Fruit fly (Drosophila melanogaster) whole organism, prepupa: ENCODE measurements around the gene CG15141.

Experiments
- Blimp-1 ChIP-seq: fragments of 200-800 bp; sonication (Bioruptor generic); optimal IDR thresholded peaks from 3 replicates; lab custom pipeline; 2017; ENCODE audit warnings: missing biosample characterization, missing genetic modification characterization, mild to moderate bottlenecking, moderate library complexity, missing genetic modification reagents
- CG10631 ChIP-seq: fragments of 200-800 bp; sonication (Bioruptor generic); optimal IDR thresholded peaks from 2 replicates; lab custom pipeline; 2016; ENCODE audit warnings: missing biosample characterization, missing genetic modification characterization
- CG10669 ChIP-seq: fragments of 200-800 bp; sonication (Bioruptor generic); optimal IDR thresholded peaks from 3 replicates; lab custom pipeline; 2018; ENCODE audit warnings: missing biosample characterization, mild to moderate bottlenecking, missing genetic modification characterization, moderate library complexity
- CG11762 ChIP-seq: fragments of 200-800 bp; sonication (Bioruptor generic); optimal IDR thresholded peaks from 3 replicates; lab custom pipeline; 2016; ENCODE audit warnings: missing biosample characterization, missing genetic modification characterization; ENCODE audit not compliant: insufficient read depth
- CG11902 ChIP-seq: fragments of 200-800 bp; sonication (Bioruptor generic); optimal IDR thresholded peaks from 3 replicates; lab custom pipeline; 2016; ENCODE audit warnings: missing biosample characterization, missing genetic modification characterization
- CG15336 ChIP-seq: fragments of 200-800 bp; sonication (Bioruptor generic); IDR thresholded peaks from 2 replicates; pipeline ENCODE4 v1.3.6; 2022; ENCODE audit warnings: missing biosample characterization, missing genetic modification characterization
- CG1621 ChIP-seq: fragments of 200-800 bp; sonication (Bioruptor generic); optimal IDR thresholded peaks from 3 replicates; lab custom pipeline; 2018; ENCODE audit warnings: missing biosample characterization, mild to moderate bottlenecking, missing genetic modification characterization
- CG3032 ChIP-seq: fragments of 200-800 bp; optimal IDR thresholded peaks from 2 replicates; lab custom pipeline; 2019; ENCODE audit warnings: missing biosample characterization, mild to moderate bottlenecking, missing genetic modification characterization, moderate library complexity
- CG31627 ChIP-seq: fragments of 200-800 bp; sonication (Bioruptor generic); optimal IDR thresholded peaks from 3 replicates; lab custom pipeline; 2016; ENCODE audit warnings: missing biosample characterization, missing genetic modification characterization
- CG3919 ChIP-seq: fragments of 200-800 bp; sonication (Bioruptor generic); optimal IDR thresholded peaks from 3 replicates; lab custom pipeline; 2016; ENCODE audit warnings: missing biosample characterization, missing genetic modification characterization
- CG4318 ChIP-seq: fragments of 200-800 bp; sonication (Bioruptor generic); optimal IDR thresholded peaks from 3 replicates; lab custom pipeline; 2017; ENCODE audit warnings: missing biosample characterization, mild to moderate bottlenecking, missing genetic modification characterization
- CG6163 ChIP-seq: fragments of 200-800 bp; sonication (Bioruptor generic); IDR thresholded peaks from 3 replicates; pipeline ENCODE4 v1.3.6; 2022; ENCODE audit warnings: missing biosample characterization, missing genetic modification characterization
- CG6276 ChIP-seq: fragments of 200-800 bp; sonication (Bioruptor generic); optimal IDR thresholded peaks from 2 replicates; lab custom pipeline; 2017; ENCODE audit warnings: missing biosample characterization, mild to moderate bottlenecking, missing genetic modification characterization
- CG6792 ChIP-seq: fragments of 200-800 bp; sonication (Bioruptor generic); optimal IDR thresholded peaks from 3 replicates; lab custom pipeline; 2016; ENCODE audit warnings: missing biosample characterization, missing genetic modification characterization
- CG6808 ChIP-seq: fragments of 200-800 bp; sonication (Bioruptor generic); optimal IDR thresholded peaks from 3 replicates; lab custom pipeline; 2017; ENCODE audit warnings: missing biosample characterization, missing genetic modification characterization, mild to moderate bottlenecking, moderate library complexity, missing genetic modification reagents
- CG7368 ChIP-seq: fragments of 200-800 bp; sonication (Bioruptor generic); optimal IDR thresholded peaks from 3 replicates; lab custom pipeline; 2016; ENCODE audit warnings: missing biosample characterization, missing genetic modification characterization
- CG8119 ChIP-seq: fragments of 200-800 bp; sonication (Bioruptor generic); IDR thresholded peaks from 3 replicates; pipeline ENCODE4 v1.3.6; 2022; ENCODE audit warnings: missing biosample characterization, missing genetic modification characterization
- CG8319 ChIP-seq: fragments of 200-800 bp; sonication (Bioruptor generic); optimal IDR thresholded peaks from 3 replicates; lab custom pipeline; 2016; ENCODE audit warnings: missing biosample characterization, missing genetic modification characterization
- CG8632 ChIP-seq: fragments of 200-800 bp; sonication (Bioruptor generic); optimal IDR thresholded peaks from 3 replicates; lab custom pipeline; 2016; ENCODE audit warnings: missing biosample characterization, missing genetic modification characterization
- Eip75B ChIP-seq: fragments of 200-800 bp; sonication (Bioruptor generic); optimal IDR thresholded peaks from 3 replicates; lab custom pipeline; 2016; ENCODE audit warnings: missing biosample characterization, missing genetic modification characterization
- Eip78C ChIP-seq: fragments of 200-800 bp; sonication (Bioruptor generic); peaks from one replicate; lab custom pipeline; 2016; ENCODE audit warnings: missing biosample characterization, missing genetic modification characterization
- Eip93F ChIP-seq: fragments of 200-800 bp; sonication (Bioruptor generic); optimal IDR thresholded peaks from 2 replicates; lab custom pipeline; 2016; ENCODE audit warnings: missing biosample characterization, mild to moderate bottlenecking, missing genetic modification characterization
- Ets21C ChIP-seq: fragments of 200-800 bp; sonication (Bioruptor generic); optimal IDR thresholded peaks from 3 replicates; lab custom pipeline; 2016; ENCODE audit warnings: missing biosample characterization, missing genetic modification characterization
- Ets96B ChIP-seq: fragments of 200-800 bp; optimal IDR thresholded peaks from 2 replicates; lab custom pipeline; 2019; ENCODE audit warnings: missing biosample characterization, mild to moderate bottlenecking, missing genetic modification characterization, moderate library complexity
- Gug ChIP-seq: fragments of 200-800 bp; sonication (Bioruptor generic); IDR thresholded peaks from 2 replicates; pipeline ENCODE4 v1.3.6; 2022; ENCODE audit warnings: missing biosample characterization, missing genetic modification characterization
- Hr38 ChIP-seq: sonication (Bioruptor generic); optimal IDR thresholded peaks from 2 replicates; lab custom pipeline; 2016; ENCODE audit warnings: missing biosample characterization, missing genetic modification characterization
- Hr39 ChIP-seq: fragments of 200-800 bp; sonication (Bioruptor generic); optimal IDR thresholded peaks from 2 replicates; lab custom pipeline; 2016; ENCODE audit warnings: missing biosample characterization, missing genetic modification characterization
- Hr4 ChIP-seq: fragments of 200-800 bp; sonication (Bioruptor generic); optimal IDR thresholded peaks from 3 replicates; lab custom pipeline; 2016; ENCODE audit warnings: missing biosample characterization, missing genetic modification characterization
- Lpt ChIP-seq: fragments of 200-800 bp; sonication (Bioruptor generic); optimal IDR thresholded peaks from 3 replicates; lab custom pipeline; 2016; ENCODE audit warnings: missing biosample characterization, missing genetic modification characterization
- Met ChIP-seq: fragments of 200-800 bp; sonication (Bioruptor generic); optimal IDR thresholded peaks from 3 replicates; lab custom pipeline; 2016; ENCODE audit warnings: missing biosample characterization, missing genetic modification characterization
- OdsH ChIP-seq: fragments of 200-800 bp; sonication (Bioruptor generic); optimal IDR thresholded peaks from 3 replicates; lab custom pipeline; 2016; ENCODE audit warnings: missing biosample characterization, missing genetic modification characterization
- Smox ChIP-seq: fragments of 200-800 bp; sonication (Bioruptor generic); optimal IDR thresholded peaks from 3 replicates; lab custom pipeline; 2016; ENCODE audit warnings: missing biosample characterization, missing genetic modification characterization
- Sox14 ChIP-seq: fragments of 200-800 bp; sonication (Bioruptor generic); optimal IDR thresholded peaks from 3 replicates; lab custom pipeline; 2016; ENCODE audit warnings: missing biosample characterization, missing genetic modification characterization
- achi ChIP-seq: fragments of 200-800 bp; sonication (Bioruptor generic); optimal IDR thresholded peaks from 3 replicates; lab custom pipeline; 2016; ENCODE audit warnings: missing biosample characterization, missing genetic modification characterization
- cyc ChIP-seq: fragments of 200-800 bp; sonication (Bioruptor generic); optimal IDR thresholded peaks from 3 replicates; lab custom pipeline; 2016; ENCODE audit warnings: missing biosample characterization, missing genetic modification characterization
- dac ChIP-seq: fragments of 200-800 bp; sonication (Bioruptor generic); optimal IDR thresholded peaks from 2 replicates; lab custom pipeline; 2017; ENCODE audit warnings: missing biosample characterization, mild to moderate bottlenecking, missing genetic modification characterization
- eg ChIP-seq: fragments of 200-800 bp; sonication (Bioruptor generic); IDR thresholded peaks from 3 replicates; pipeline ENCODE4 v1.3.6; 2022; ENCODE audit warnings: missing biosample characterization, missing genetic modification characterization
- esn ChIP-seq: fragments of 200-800 bp; sonication (Bioruptor generic); optimal IDR thresholded peaks from 2 replicates; lab custom pipeline; 2016; ENCODE audit warnings: missing biosample characterization, mild to moderate bottlenecking, missing genetic modification characterization, moderate library complexity
- fd59A ChIP-seq: fragments of 200-800 bp; sonication (Bioruptor generic); optimal IDR thresholded peaks from 2 replicates; lab custom pipeline; 2017; ENCODE audit warnings: missing biosample characterization, mild to moderate bottlenecking, missing genetic modification characterization, missing genetic modification reagents
- fd85E ChIP-seq: fragments of 200-800 bp; sonication (Bioruptor generic); optimal IDR thresholded peaks from 3 replicates; lab custom pipeline; 2016; ENCODE audit warnings: missing biosample characterization, missing genetic modification characterization
- fkh ChIP-seq: fragments of 200-800 bp; sonication (Bioruptor generic); optimal IDR thresholded peaks from 3 replicates; lab custom pipeline; 2017; ENCODE audit warnings: missing biosample characterization, mild to moderate bottlenecking, missing genetic modification characterization, moderate library complexity
- lz ChIP-seq: fragments of 200-800 bp; sonication (Bioruptor generic); optimal IDR thresholded peaks from 3 replicates; lab custom pipeline; 2016; ENCODE audit warnings: missing biosample characterization, missing genetic modification characterization
- net ChIP-seq: fragments of 200-800 bp; sonication (Bioruptor generic); optimal IDR thresholded peaks from 3 replicates; lab custom pipeline; 2016; ENCODE audit warnings: missing biosample characterization, missing genetic modification characterization
- pdm3 ChIP-seq: fragments of 200-800 bp; sonication (Bioruptor generic); optimal IDR thresholded peaks from 3 replicates; lab custom pipeline; 2016; ENCODE audit warnings: missing biosample characterization, missing genetic modification characterization
- salr ChIP-seq, 2 experiments: fragments of 200-800 bp; sonication (Bioruptor generic); optimal IDR thresholded peaks; 3 replicates each; lab custom pipeline; 2016 to 2018; ENCODE audit warnings: missing biosample characterization in 2 of 2, missing genetic modification characterization in 2 of 2, mild to moderate bottlenecking in 1 of 2
- ss ChIP-seq, 2 experiments: fragments of 200-800 bp; sonication (Bioruptor generic); optimal IDR thresholded peaks; 2 replicates in 1 of 2; 3 replicates in 1 of 2; lab custom pipeline; 2017 to 2018; ENCODE audit warnings: mild to moderate bottlenecking in 2 of 2, missing biosample characterization in 2 of 2, missing genetic modification characterization in 2 of 2, moderate library complexity in 1 of 2
- svp ChIP-seq: fragments of 200-800 bp; sonication (Bioruptor generic); peaks from one replicate; lab custom pipeline; 2016; ENCODE audit warnings: missing biosample characterization, missing genetic modification characterization
- topi ChIP-seq: fragments of 200-800 bp; sonication (Bioruptor generic); optimal IDR thresholded peaks from 3 replicates; lab custom pipeline; 2016; ENCODE audit warnings: missing biosample characterization, missing genetic modification characterization

The CG15141 gene

DNA sequence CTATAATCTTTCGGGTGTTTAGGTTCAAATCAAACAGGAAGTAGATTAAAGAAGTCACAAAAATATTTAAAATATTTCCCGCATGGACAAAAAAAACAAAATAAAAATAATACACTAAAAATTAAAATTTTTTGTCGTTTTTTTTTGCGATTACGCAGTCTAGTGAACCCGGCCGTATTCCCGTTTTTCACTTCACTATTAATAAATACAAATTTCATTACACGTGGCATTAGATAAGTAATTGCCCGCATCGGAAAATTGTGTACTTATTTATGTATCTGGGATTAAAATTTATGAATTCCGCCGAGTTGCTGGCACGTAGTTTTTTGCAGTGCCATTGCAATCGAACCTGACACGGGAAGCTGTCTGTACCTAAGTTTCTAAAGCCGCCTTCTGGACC, 16.7 kb downstream of the CG15141 start (continued):
- TF ChIP-seq Eip75B (GFP tag; lab: Kevin White, UChicago) = peak; percentile 2
- TF ChIP-seq CG6276 (GFP tag; lab: Kevin White, UChicago) = peak; percentile 50
- TF ChIP-seq ss (GFP tag; optimal IDR thresholded peaks at IDR 0.05; lab: Kevin White, UChicago) = no peak
- no peak for TF ChIP-seq Eip93F (GFP tag; lab: Kevin White, UChicago)
- 0 out of 3 replicates have a peak, but pooled peaks have one; percentile 33 for TF ChIP-seq CG6163 (GFP tag; lab: Robert Waterston, UW)
- no peak for TF ChIP-seq CG8319 (GFP tag; lab: Kevin White, UChicago)
- no peak for TF ChIP-seq fd85E (GFP tag; lab: Kevin White, UChicago)
- peak; percentile 3 for TF ChIP-seq CG1621 (tag; lab: Kevin White, UChicago)
- peak; percentile 15 for TF ChIP-seq CG31627
- TF ChIP-seq CG8632 (GFP tag; lab: Kevin White, UChicago) = peak; percentile 20
- peak; percentile 10 for TF ChIP-seq CG11762 (GFP tag; lab: Kevin White, UChicago)
- peak in 1 of 2 experiments; percentile 26 for TF ChIP-seq salr (GFP tag; optimal IDR thresholded peaks at IDR 0.05; lab: Kevin White, UChicago)
- TF ChIP-seq lz (GFP tag; lab: Kevin White, UChicago) = peak; percentile 30
- peak; percentile 32 for TF ChIP-seq Sox14

DNA sequence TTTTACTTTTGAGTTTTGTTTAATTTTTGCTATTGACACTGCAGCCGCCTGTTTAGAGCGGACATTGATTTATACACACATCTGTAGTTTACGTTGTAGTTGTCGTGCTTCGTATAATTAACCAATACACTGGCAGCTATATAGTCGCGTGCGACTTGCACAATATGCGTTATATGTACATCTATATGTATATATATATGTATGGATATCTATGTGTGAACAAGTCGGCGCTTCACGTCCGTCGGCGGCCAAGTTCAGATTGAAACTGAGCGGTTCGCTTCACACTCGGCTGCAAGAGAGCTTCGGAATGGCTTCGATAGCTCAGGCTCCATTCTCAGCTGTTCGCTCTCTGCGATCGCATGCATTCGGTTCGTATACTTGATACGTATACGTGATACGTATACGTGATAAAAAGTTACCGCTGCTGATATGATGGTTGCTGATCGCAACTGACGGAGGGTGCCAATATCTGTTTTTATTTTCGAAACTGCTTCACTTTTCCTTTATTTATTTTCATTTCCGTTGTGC, 17.6 kb downstream of the CG15141 start:
- TF ChIP-seq CG10669 (peak; percentile 28), CG8319 (GFP tag; lab: Kevin White, UChicago) (peak; percentile 31), Gug (GFP tag; lab: Robert Waterston, UW) (peak; percentile 14; the same call in 1 of the 2 replicates), CG3032 (tag; lab: Kevin White, UChicago) (peak; percentile 8), CG8119 (peak; percentile 59; the same call in 1 of the 3 replicates), CG6276 (GFP tag; lab: Kevin White, UChicago) (peak; percentile 28), CG3919 (peak; percentile 51), Lpt (GFP tag; lab: Kevin White, UChicago) (peak; percentile 22), CG11762 (GFP tag; lab: Kevin White, UChicago) (no peak), esn (peak; percentile 11), Hr38 (GFP tag; lab: Kevin White, UChicago) (no peak), lz (GFP tag; lab: Kevin White, UChicago) (no peak), cyc (no peak), Ets21C (GFP tag; lab: Kevin White, UChicago) (no peak), fd85E (GFP tag; lab: Kevin White, UChicago) (no peak), CG10631 (GFP tag; lab: Kevin White, UChicago) (no peak), CG7368 (GFP tag; lab: Kevin White, UChicago) (peak; percentile 27), topi (GFP tag; lab: Kevin White, UChicago) (peak; percentile 8), Blimp-1 (no peak), Eip75B (GFP tag; lab: Kevin White, UChicago) (peak; percentile 41), OdsH (GFP tag; lab: Kevin White, UChicago) (no peak), CG11902 (GFP tag; lab: Kevin White, UChicago) (no peak), CG15336 (GFP tag; lab: Robert Waterston, UW) (peak; percentile 59), Met (GFP tag; lab: Kevin White, UChicago) (peak; percentile 2), Ets96B (peak; percentile 32), CG6808 (GFP tag; lab: Kevin White, UChicago) (peak; percentile 63), fkh (GFP tag; lab: Kevin White, UChicago) (peak; percentile 65), net (GFP tag; lab: Kevin White, UChicago) (peak; percentile 42), Hr4 (GFP tag; lab: Kevin White, UChicago) (no peak), salr (GFP tag; optimal IDR thresholded peaks at IDR 0.05; lab: Kevin White, UChicago) (peak; percentile 0 to 14), fd59A (GFP tag; lab: Kevin White, UChicago) (peak; percentile 23), CG8632 (GFP tag; lab: Kevin White, UChicago) (no peak), CG31627 (no peak), achi (no peak), dac (GFP tag; lab: Kevin White, UChicago) (no peak), CG6163 (GFP tag; lab: Robert Waterston, UW) (peak; percentile 64), svp (GFP tag; lab: Kevin White, UChicago) (peak; percentile 92), CG1621 (tag; lab: Kevin White, UChicago) (peak; percentile 69), Smox (GFP tag; lab: Kevin White, UChicago) (no peak), CG4318 (GFP tag; lab: Kevin White, UChicago) (no peak), Hr39 (no peak), Eip78C (peak; percentile 80), eg (GFP tag; lab: Robert Waterston, UW) (peak; percentile 72), pdm3 (GFP tag; lab: Kevin White, UChicago) (peak; percentile 7), CG6792 (GFP tag; lab: Kevin White, UChicago) (no peak)
